Worm (Caenorhabditis elegans): ENCODE results near the gene R11E3.2.

ce11 chrIV:4802494-4802893 is 30.6 kb downstream of the R11E3.2 start, which contains the start of gene dpf-7:
- TF ChIP-seq ztf-11 (tag; optimal IDR thresholded peaks at IDR 0.05) (no peak), aly-2 (tag; optimal IDR thresholded peaks at IDR 0.05) (no peak), nhr-77 (tag; optimal IDR thresholded peaks at IDR 0.05) (no peak), lin-15B (tag; optimal IDR thresholded peaks at IDR 0.05) (no peak), lsy-2 (tag; optimal IDR thresholded peaks at IDR 0.05) (no peak), pqm-1 (tag; optimal IDR thresholded peaks at IDR 0.05) (no peak), snpc-4 (tag; optimal IDR thresholded peaks at IDR 0.05) (no peak), nhr-28 (tag; optimal IDR thresholded peaks at IDR 0.05) (no peak), unc-62 (GFP tag; optimal IDR thresholded peaks at IDR 0.05) (no peak), blmp-1 (tag; optimal IDR thresholded peaks at IDR 0.05) (no peak)

Measured in whole organism, L1 larva.